Fruit fly (Drosophila melanogaster) whole organism, prepupa: Measurements from ENCODE around the gene nonA.

Experiments used
- CG10669 ChIP-seq: fragments of 200-800 bp; sonication (Bioruptor generic); optimal IDR thresholded peaks from 3 replicates; lab custom pipeline; 2018; ENCODE audit warnings: missing biosample characterization, mild to moderate bottlenecking, missing genetic modification characterization, moderate library complexity
- CG11294 ChIP-seq: fragments of 200-800 bp; sonication (Bioruptor generic); IDR thresholded peaks from 2 replicates; pipeline ENCODE4 v1.3.6; 2022; ENCODE audit warnings: missing biosample characterization, missing genetic modification characterization
- CG3032 ChIP-seq: fragments of 200-800 bp; optimal IDR thresholded peaks from 2 replicates; lab custom pipeline; 2019; ENCODE audit warnings: missing biosample characterization, mild to moderate bottlenecking, missing genetic modification characterization, moderate library complexity
- CG6163 ChIP-seq: fragments of 200-800 bp; sonication (Bioruptor generic); IDR thresholded peaks from 3 replicates; pipeline ENCODE4 v1.3.6; 2022; ENCODE audit warnings: missing biosample characterization, missing genetic modification characterization
- Eip75B ChIP-seq: fragments of 200-800 bp; sonication (Bioruptor generic); optimal IDR thresholded peaks from 3 replicates; lab custom pipeline; 2016; ENCODE audit warnings: missing biosample characterization, missing genetic modification characterization
- Sox15 ChIP-seq: fragments of 200-800 bp; sonication (Bioruptor generic); optimal IDR thresholded peaks from 3 replicates; lab custom pipeline; 2016; ENCODE audit warnings: missing biosample characterization, missing genetic modification characterization
- cyc ChIP-seq: fragments of 200-800 bp; sonication (Bioruptor generic); optimal IDR thresholded peaks from 3 replicates; lab custom pipeline; 2016; ENCODE audit warnings: missing biosample characterization, missing genetic modification characterization
- lz ChIP-seq: fragments of 200-800 bp; sonication (Bioruptor generic); optimal IDR thresholded peaks from 3 replicates; lab custom pipeline; 2016; ENCODE audit warnings: missing biosample characterization, missing genetic modification characterization
- pdm3 ChIP-seq: fragments of 200-800 bp; sonication (Bioruptor generic); optimal IDR thresholded peaks from 3 replicates; lab custom pipeline; 2016; ENCODE audit warnings: missing biosample characterization, missing genetic modification characterization
- spab ChIP-seq: fragments of 200-800 bp; sonication (Bioruptor generic); optimal IDR thresholded peaks from 2 replicates; lab custom pipeline; 2017; ENCODE audit warnings: missing biosample characterization, mild to moderate bottlenecking, missing genetic modification characterization, missing genetic modification reagents
- svp ChIP-seq: fragments of 200-800 bp; sonication (Bioruptor generic); peaks from one replicate; lab custom pipeline; 2016; ENCODE audit warnings: missing biosample characterization, missing genetic modification characterization
- vri ChIP-seq: fragments of 200-800 bp; sonication (Bioruptor generic); optimal IDR thresholded peaks from 3 replicates; lab custom pipeline; 2016; ENCODE audit warnings: missing biosample characterization, mild to moderate bottlenecking, missing genetic modification characterization

DNA sequence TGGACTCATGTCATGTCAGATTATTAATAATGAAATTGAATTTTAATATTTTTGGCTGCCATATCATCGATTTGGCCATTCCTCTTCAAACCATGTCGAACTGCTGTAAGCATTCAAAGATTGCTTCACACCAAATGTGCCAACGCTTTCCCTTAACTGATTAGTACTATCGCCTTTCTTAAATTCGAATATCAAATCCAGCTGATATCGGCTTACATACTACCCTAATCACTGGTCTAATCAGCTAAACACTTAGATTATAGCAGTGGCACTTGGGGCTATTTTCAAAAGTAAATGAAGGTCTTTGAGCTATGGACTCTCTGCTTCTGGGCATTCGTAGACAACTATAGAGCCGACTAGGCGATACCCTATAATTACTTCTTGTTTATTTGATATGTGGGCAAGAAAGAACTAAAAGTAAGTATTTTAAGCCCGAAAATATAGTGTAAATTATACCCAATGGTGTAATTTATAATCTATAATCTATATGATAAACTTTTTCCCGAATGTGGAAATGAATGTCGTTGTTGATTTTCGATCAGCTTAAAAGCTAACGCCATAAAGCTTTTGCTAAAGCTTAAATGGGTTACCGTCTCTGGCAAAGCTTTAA lies 42.5 kb downstream of the nonA start:
- TF ChIP-seq pdm3 (GFP tag; lab: Kevin White, UChicago) (peak; percentile 80), CG3032 (tag; lab: Kevin White, UChicago) (no peak), CG11294 (GFP tag; lab: Robert Waterston, UW) (peak; percentile 79), cyc (GFP tag; lab: Kevin White, UChicago) (peak; percentile 48), spab (GFP tag; lab: Kevin White, UChicago) (no peak), svp (GFP tag; lab: Kevin White, UChicago) (peak; percentile 86), CG6163 (GFP tag; lab: Robert Waterston, UW) (peak; percentile 82), Eip75B (GFP tag; lab: Kevin White, UChicago) (no peak), CG10669 (GFP tag; lab: Kevin White, UChicago) (no peak), lz (GFP tag; lab: Kevin White, UChicago) (no peak), vri (peak; percentile 90), Sox15 (peak; percentile 35)
